Worm (Caenorhabditis elegans) whole organism, L4/young adult: Measurements from ENCODE around the gene cab-1.

ENCODE experiments used
- W03F9.2 ChIP-seq: fragments of 150-350 bp; optimal IDR thresholded peaks from 2 replicates; lab custom pipeline; 2014; ENCODE audit warnings: missing biosample characterization, missing genetic modification characterization
- him-1 ChIP-seq: sonication (generic microtip); optimal IDR thresholded peaks from 2 replicates; lab custom pipeline; 2016; ENCODE audit warnings: missing genotype, missing genetic modification reagents, missing genetic modification characterization, missing compliant biosample characterization

- TF ChIP-seq him-1 (tag; lab: Kevin White, UChicago) (no peak), W03F9.2 (no peak)
These were observed at the start of gene cab-1 for ce11 chrX:12212801-12213200.
